Worm (Caenorhabditis elegans): Measurements from ENCODE around the gene cdh-8.
A peak's percentile ranks its signal among the peaks of the same experiment; 100 is the strongest.

Gene cdh-8

ce11 chrIV:386576-386975 lies 47.0 kb downstream of the cdh-8 start, which contains the start of gene T07A9.14:
Gene T07A9.14 (plus strand): TSS chrIV:386699.
- no peak for TF ChIP-seq ZK546.5 (tag; optimal IDR thresholded peaks at IDR 0.05)
- no peak for TF ChIP-seq elt-1 (tag; optimal IDR thresholded peaks at IDR 0.05)
- TF ChIP-seq ztf-11 (tag; optimal IDR thresholded peaks at IDR 0.05), result no peak
- no peak for TF ChIP-seq nhr-12 (tag; optimal IDR thresholded peaks at IDR 0.05)
- TF ChIP-seq pqm-1 (tag; optimal IDR thresholded peaks at IDR 0.05), result no peak
- TF ChIP-seq ceh-16 (tag; optimal IDR thresholded peaks at IDR 0.05), result no peak
- no peak for TF ChIP-seq elt-2 (tag; optimal IDR thresholded peaks at IDR 0.05)
- TF ChIP-seq fos-1 (tag; optimal IDR thresholded peaks at IDR 0.05), result no peak
- no peak for TF ChIP-seq ama-1 (optimal IDR thresholded peaks at IDR 0.05)
- TF ChIP-seq fkh-2 (tag; optimal IDR thresholded peaks at IDR 0.05), result no peak
- no peak for TF ChIP-seq jun-1 (tag; optimal IDR thresholded peaks at IDR 0.05)
- no peak for TF ChIP-seq aly-2 (tag; optimal IDR thresholded peaks at IDR 0.05)
- TF ChIP-seq pha-4 (tag; optimal IDR thresholded peaks at IDR 0.05), result no peak
- no peak for TF ChIP-seq R02D3.7 (tag; optimal IDR thresholded peaks at IDR 0.05)
- no peak for TF ChIP-seq tbx-2 (tag; optimal IDR thresholded peaks at IDR 0.05)
- TF ChIP-seq lin-39 (tag; optimal IDR thresholded peaks at IDR 0.05), result no peak
- TF ChIP-seq ceh-82 (tag; optimal IDR thresholded peaks at IDR 0.05), result no peak

ce11 chrIV:387283-388048 lies 47.9 kb downstream of the cdh-8 start:
- TF ChIP-seq elt-1 (tag; optimal IDR thresholded peaks at IDR 0.05) (no peak), fkh-2 (tag; optimal IDR thresholded peaks at IDR 0.05) (no peak), tbx-2 (tag; optimal IDR thresholded peaks at IDR 0.05) (no peak), pqm-1 (tag; optimal IDR thresholded peaks at IDR 0.05) (no peak), unc-39 (tag; optimal IDR thresholded peaks at IDR 0.05) (no peak), lsy-12 (tag; optimal IDR thresholded peaks at IDR 0.05) (no peak), mdl-1 (tag; optimal IDR thresholded peaks at IDR 0.05) (no peak), fkh-10 (GFP tag; optimal IDR thresholded peaks at IDR 0.05) (no peak), R02D3.7 (tag; optimal IDR thresholded peaks at IDR 0.05) (no peak), nhr-25 (tag; optimal IDR thresholded peaks at IDR 0.05) (no peak), ceh-16 (tag; optimal IDR thresholded peaks at IDR 0.05) (no peak), ceh-9 (tag; optimal IDR thresholded peaks at IDR 0.05) (no peak), ceh-28 (tag; optimal IDR thresholded peaks at IDR 0.05) (no peak), nhr-67 (tag; optimal IDR thresholded peaks at IDR 0.05) (no peak)

DNA sequence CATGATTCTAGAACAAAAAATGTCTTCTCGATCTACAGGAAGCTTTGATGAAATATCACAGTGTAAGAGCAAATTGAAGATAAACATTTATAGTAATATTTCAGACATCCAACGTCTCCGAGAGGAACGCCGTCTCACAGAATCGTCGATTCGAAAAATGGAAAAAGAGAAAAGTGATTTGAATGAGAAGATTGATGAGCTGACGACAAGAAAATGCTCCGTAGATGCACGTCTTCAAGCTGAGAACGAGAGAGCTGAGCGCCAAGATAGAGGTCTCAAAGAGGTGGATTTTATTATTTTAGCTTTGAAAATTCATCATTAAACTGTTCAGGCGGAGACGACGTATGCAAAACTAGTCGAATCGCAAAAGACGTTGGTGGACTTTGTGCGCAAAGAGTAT lies 48.5 kb downstream of the cdh-8 start, which contains the start of gene ssna-1:
Gene ssna-1 (plus strand): TSS at position 12 of the 400 bp plus-strand sequence.
- TF ChIP-seq ceh-16 (tag; optimal IDR thresholded peaks at IDR 0.05), result no peak
- no peak for TF ChIP-seq snpc-4 (tag; optimal IDR thresholded peaks at IDR 0.05)
- TF ChIP-seq ama-1 (optimal IDR thresholded peaks at IDR 0.05), result no peak
- no peak for TF ChIP-seq pha-4 (tag; optimal IDR thresholded peaks at IDR 0.05)
- no peak for TF ChIP-seq lin-39 (tag; optimal IDR thresholded peaks at IDR 0.05)
- TF ChIP-seq daf-12 (tag; optimal IDR thresholded peaks at IDR 0.05), result no peak
- no peak for TF ChIP-seq aly-2 (tag; optimal IDR thresholded peaks at IDR 0.05)
- TF ChIP-seq nhr-23 (tag; optimal IDR thresholded peaks at IDR 0.05), result no peak
- TF ChIP-seq ceh-82 (tag; optimal IDR thresholded peaks at IDR 0.05), result no peak
- TF ChIP-seq ceh-28 (tag; optimal IDR thresholded peaks at IDR 0.05), result no peak
- TF ChIP-seq ceh-9 (tag; optimal IDR thresholded peaks at IDR 0.05), result no peak
- TF ChIP-seq elt-2 (tag; optimal IDR thresholded peaks at IDR 0.05), result no peak

ce11 chrIV:390279-390678 lies 50.7 kb downstream of the cdh-8 start, which contains the start of the genes ears-2 and uncp-18:
Gene ears-2 (minus strand): TSS chrIV:390468.
Gene uncp-18 (plus strand): TSS chrIV:390560.
- peak; percentile 34 for TF ChIP-seq elt-1 (tag; optimal IDR thresholded peaks at IDR 0.05)
- TF ChIP-seq nhr-25 (tag; optimal IDR thresholded peaks at IDR 0.05), result peak; percentile 72
- TF ChIP-seq nhr-43 (tag; optimal IDR thresholded peaks at IDR 0.05; ENCODE audit: poor library complexity, severe bottlenecking), result peak; percentile 97
- peak; percentile 4 for TF ChIP-seq pqm-1 (tag; optimal IDR thresholded peaks at IDR 0.05)
- TF ChIP-seq tbx-2 (tag; optimal IDR thresholded peaks at IDR 0.05), result peak; percentile 83
- no peak for TF ChIP-seq ztf-4 (tag; optimal IDR thresholded peaks at IDR 0.05)
- TF ChIP-seq zag-1 (tag; optimal IDR thresholded peaks at IDR 0.05), result peak; percentile 48
- TF ChIP-seq elt-2 (tag; optimal IDR thresholded peaks at IDR 0.05), result peak; percentile 73
- TF ChIP-seq ceh-16 (tag; optimal IDR thresholded peaks at IDR 0.05), result no peak
- TF ChIP-seq sea-2 (GFP tag; optimal IDR thresholded peaks at IDR 0.05), result no peak
- TF ChIP-seq lsy-12 (tag; optimal IDR thresholded peaks at IDR 0.05), result peak; percentile 86
- peak; percentile 70 for TF ChIP-seq jun-1 (tag; optimal IDR thresholded peaks at IDR 0.05)
- TF ChIP-seq ztf-11 (tag; optimal IDR thresholded peaks at IDR 0.05), result no peak
- no peak for TF ChIP-seq elt-3 (tag; optimal IDR thresholded peaks at IDR 0.05)
- no peak for TF ChIP-seq mdl-1 (tag; optimal IDR thresholded peaks at IDR 0.05)
- TF ChIP-seq egl-27 (tag; optimal IDR thresholded peaks at IDR 0.05), result no peak
- peak; percentile 42 for TF ChIP-seq nhr-67 (tag; optimal IDR thresholded peaks at IDR 0.05)
- no peak for TF ChIP-seq unc-62 (GFP tag; optimal IDR thresholded peaks at IDR 0.05)
- TF ChIP-seq pha-4 (tag; optimal IDR thresholded peaks at IDR 0.05), result peak; percentile 89
- TF ChIP-seq daf-12 (tag; optimal IDR thresholded peaks at IDR 0.05), result no peak
- TF ChIP-seq nhr-77 (tag; optimal IDR thresholded peaks at IDR 0.05), result peak; percentile 48
- TF ChIP-seq eor-1 (tag; optimal IDR thresholded peaks at IDR 0.05), result no peak
- TF ChIP-seq mml-1 (tag; optimal IDR thresholded peaks at IDR 0.05), result no peak
- peak; percentile 88 for TF ChIP-seq ceh-82 (tag; optimal IDR thresholded peaks at IDR 0.05)
- TF ChIP-seq fkh-2 (tag; optimal IDR thresholded peaks at IDR 0.05), result no peak
- peak; percentile 77 for TF ChIP-seq skn-1 (tag; optimal IDR thresholded peaks at IDR 0.05)
- peak; percentile 91 for TF ChIP-seq R02D3.7 (tag; optimal IDR thresholded peaks at IDR 0.05)
- TF ChIP-seq nhr-12 (tag; optimal IDR thresholded peaks at IDR 0.05), result no peak
- peak; percentile 76 for TF ChIP-seq egl-5 (tag; optimal IDR thresholded peaks at IDR 0.05)
- TF ChIP-seq nhr-11 (tag; optimal IDR thresholded peaks at IDR 0.05), result no peak
- TF ChIP-seq ama-1 (optimal IDR thresholded peaks at IDR 0.05), result peak; percentile 27
- TF ChIP-seq lin-39 (tag; optimal IDR thresholded peaks at IDR 0.05), result peak; percentile 88
- peak; percentile 32 for TF ChIP-seq nhr-76 (tag; optimal IDR thresholded peaks at IDR 0.05)
- peak; percentile 77 for TF ChIP-seq snpc-4 (tag; optimal IDR thresholded peaks at IDR 0.05)
